Worm (Caenorhabditis elegans): ENCODE data around the gene T28C6.8.
"Not testable (repeated sequence)": the region's sequence is repeated elsewhere in the genome, so short reads cannot be mapped to it uniquely, and the experiment has no call there.

T28C6.8 gene

ce11 chrIV:8790144-8790543, 40.4 kb downstream of the T28C6.8 start, which contains the start of gene sru-35:
TSS of gene sru-35 (minus strand) at chrIV:8790244.
- no peak for TF ChIP-seq nhr-28 (tag; optimal IDR thresholded peaks at IDR 0.05)
- no peak for TF ChIP-seq nhr-20 (tag; optimal IDR thresholded peaks at IDR 0.05)
- TF ChIP-seq egl-13 (tag; optimal IDR thresholded peaks at IDR 0.05) = no peak
- no peak for TF ChIP-seq ceh-63 (GFP tag; optimal IDR thresholded peaks at IDR 0.05)
- TF ChIP-seq snu-23 (GFP tag; optimal IDR thresholded peaks at IDR 0.05) = no peak
- TF ChIP-seq grh-1 (GFP tag; IDR thresholded peaks at IDR 0.05) = no peak
- no peak for TF ChIP-seq nhr-76 (tag; optimal IDR thresholded peaks at IDR 0.05)
- no peak for TF ChIP-seq ces-1 (GFP tag; optimal IDR thresholded peaks at IDR 0.05)
- TF ChIP-seq lir-3 (tag; optimal IDR thresholded peaks at IDR 0.05; ENCODE audit: poor library complexity) = no peak
- no peak for TF ChIP-seq Y116A8C.19 (tag; optimal IDR thresholded peaks at IDR 0.05; ENCODE audit: borderline replicate concordance)

ce11 chrIV:8788048-8788447, 42.5 kb downstream of the T28C6.8 start, which contains the start of gene C33D9.10:
TSS of gene C33D9.10 (minus strand) at chrIV:8788148.
- TF ChIP-seq efl-1 (optimal IDR thresholded peaks at IDR 0.05) = not testable (repeated sequence)
- TF ChIP-seq efl-1 (GFP tag; optimal IDR thresholded peaks at IDR 0.05 in 1 of 2) = peak in 1 of 2 experiments; percentile 41

- peak; percentile 41 for TF ChIP-seq rnt-1 (tag; optimal IDR thresholded peaks at IDR 0.05)
- TF ChIP-seq lsy-2 (tag; optimal IDR thresholded peaks at IDR 0.05) = peak in 1 of 2 experiments; percentile 31
- peak in 1 of 2 experiments; percentile 35 for TF ChIP-seq efl-1 (optimal IDR thresholded peaks at IDR 0.05)
- TF ChIP-seq efl-1 (GFP tag; optimal IDR thresholded peaks at IDR 0.05 in 1 of 2) = no peak
- TF ChIP-seq nhr-77 (tag; optimal IDR thresholded peaks at IDR 0.05) = no peak
Observed at ce11 chrIV:8786654-8787053, 43.9 kb downstream of the T28C6.8 start, which contains the start of gene C33D9.8. TSS of gene C33D9.8 (minus strand) at chrIV:8786752.

ce11 chrIV:8784855-8785327, 45.6 kb downstream of the T28C6.8 start, which contains the start of gene C33D9.13:
TSS of gene C33D9.13 (minus strand) at chrIV:8785277.
- no peak for TF ChIP-seq jun-1 (tag; optimal IDR thresholded peaks at IDR 0.05)
- peak; percentile 32 for TF ChIP-seq skn-1 (tag; optimal IDR thresholded peaks at IDR 0.05)
- peak; percentile 53 for TF ChIP-seq zip-4 (GFP tag; optimal IDR thresholded peaks at IDR 0.05)

- TF ChIP-seq grh-1 (GFP tag; IDR thresholded peaks at IDR 0.05) (no peak), ceh-88 (GFP tag; IDR thresholded peaks at IDR 0.05) (no peak), aly-2 (tag; optimal IDR thresholded peaks at IDR 0.05) (no peak), ceh-63 (GFP tag; optimal IDR thresholded peaks at IDR 0.05) (no peak), lin-13 (GFP tag; optimal IDR thresholded peaks at IDR 0.05) (peak; percentile 39), nhr-76 (tag; optimal IDR thresholded peaks at IDR 0.05) (no peak), ztf-11 (tag; optimal IDR thresholded peaks at IDR 0.05) (peak in 1 of 2 experiments; percentile 31), nhr-20 (tag; optimal IDR thresholded peaks at IDR 0.05) (peak; percentile 81), nhr-237 (tag; optimal IDR thresholded peaks at IDR 0.05) (peak; percentile 32), lin-39 (tag; optimal IDR thresholded peaks at IDR 0.05) (no peak), xbp-1 (tag; optimal IDR thresholded peaks at IDR 0.05) (peak; percentile 61), aha-1 (tag; optimal IDR thresholded peaks at IDR 0.05) (no peak), skn-1 (tag; optimal IDR thresholded peaks at IDR 0.05) (peak; percentile 49), mdl-1 (tag; optimal IDR thresholded peaks at IDR 0.05) (peak in 1 of 2 experiments; percentile 85), egl-13 (tag; optimal IDR thresholded peaks at IDR 0.05) (no peak), hlh-4 (tag; optimal IDR thresholded peaks at IDR 0.05) (no peak), irx-1 (tag; optimal IDR thresholded peaks at IDR 0.05) (peak; percentile 62), mef-2 (tag; optimal IDR thresholded peaks at IDR 0.05) (no peak), blmp-1 (tag; optimal IDR thresholded peaks at IDR 0.05) (peak; percentile 95), nhr-12 (tag; optimal IDR thresholded peaks at IDR 0.05) (no peak), unc-130 (tag; optimal IDR thresholded peaks at IDR 0.05) (no peak), unc-62 (GFP tag; optimal IDR thresholded peaks at IDR 0.05) (no peak), lsy-2 (tag; optimal IDR thresholded peaks at IDR 0.05) (peak; percentile 71 to 83), zip-4 (GFP tag; optimal IDR thresholded peaks at IDR 0.05) (no peak), tbx-2 (tag; optimal IDR thresholded peaks at IDR 0.05) (peak; percentile 58), ceh-82 (tag; optimal IDR thresholded peaks at IDR 0.05) (peak; percentile 7 to 70 (median 18)), pqm-1 (tag; optimal IDR thresholded peaks at IDR 0.05) (no peak), nhr-84 (tag; optimal IDR thresholded peaks at IDR 0.05) (no peak), jun-1 (tag; optimal IDR thresholded peaks at IDR 0.05) (peak; percentile 75), nhr-28 (tag; optimal IDR thresholded peaks at IDR 0.05) (no peak), nhr-19 (GFP tag; conservative IDR thresholded peaks at IDR 0.05) (peak; percentile 62), C34B4.2 (tag; optimal IDR thresholded peaks at IDR 0.05) (no peak), hpl-2 (GFP tag; optimal IDR thresholded peaks at IDR 0.05) (peak; percentile 46), nhr-77 (tag; optimal IDR thresholded peaks at IDR 0.05) (peak; percentile 75), unc-98 (GFP tag; IDR thresholded peaks at IDR 0.05) (no peak), isw-1 (GFP tag; IDR thresholded peaks at IDR 0.05) (peak; percentile 15; the same call in 1 of the 2 replicates)
Observed at ce11 chrIV:8782172-8782571, 48.4 kb downstream of the T28C6.8 start.
